Worm (Caenorhabditis elegans) whole organism, L1 larva: ENCODE results near the gene oac-56.

Experiments used
- C04F5.9 ChIP-seq: sonication (generic microtip); optimal IDR thresholded peaks from 2 replicates; lab custom pipeline; 2016; ENCODE audit warnings: missing genetic modification characterization, missing compliant biosample characterization
- aha-1 ChIP-seq: fragments of 150-350 bp; optimal IDR thresholded peaks from 2 replicates; lab custom pipeline; 2014; ENCODE audit warnings: missing biosample characterization, missing genetic modification characterization
- ama-1 ChIP-seq: fragments of 150-350 bp; optimal IDR thresholded peaks from 2 replicates; lab custom pipeline; 2014
- blmp-1 ChIP-seq: fragments of 150-350 bp; optimal IDR thresholded peaks from 2 replicates; lab custom pipeline; 2014; ENCODE audit warnings: missing biosample characterization, missing genetic modification characterization
- ceh-63 ChIP-seq: fragments of 200-800 bp; sonication (Bioruptor generic); optimal IDR thresholded peaks from 2 replicates; lab custom pipeline; 2018; ENCODE audit warnings: mild to moderate bottlenecking, missing genetic modification characterization, missing compliant biosample characterization
- ceh-88 ChIP-seq: fragments of 200-800 bp; sonication (Bioruptor generic); IDR thresholded peaks from 2 replicates; pipeline ENCODE4 v1.3.6; 2022; ENCODE audit warnings: missing genetic modification characterization, missing compliant biosample characterization
- elt-2 ChIP-seq: sonication (generic microtip); optimal IDR thresholded peaks from 2 replicates; lab custom pipeline; 2016; ENCODE audit warnings: missing genetic modification characterization, mild to moderate bottlenecking, inconsistent platforms, missing compliant biosample characterization, missing genetic modification reagents
- nhr-90 ChIP-seq: sonication (generic microtip); optimal IDR thresholded peaks from 2 replicates; lab custom pipeline; 2016; ENCODE audit warnings: mild to moderate bottlenecking, missing genetic modification characterization, missing compliant biosample characterization; ENCODE audit not compliant: poor library complexity
- pqm-1 ChIP-seq: sonication (generic microtip); optimal IDR thresholded peaks from 3 replicates; lab custom pipeline; 2017; ENCODE audit warnings: missing biosample characterization, missing genetic modification characterization
- snpc-4 ChIP-seq: fragments of 150-350 bp; optimal IDR thresholded peaks from 2 replicates; lab custom pipeline; 2014; ENCODE audit warnings: missing biosample characterization, missing genetic modification characterization
- tlp-1 ChIP-seq: fragments of 150-350 bp; optimal IDR thresholded peaks from 2 replicates; lab custom pipeline; 2014; ENCODE audit warnings: missing biosample characterization, missing genetic modification characterization
- unc-30 ChIP-seq: sonication (generic microtip); optimal IDR thresholded peaks from 2 replicates; lab custom pipeline; 2017; ENCODE audit warnings: missing biosample characterization, missing genetic modification characterization
- unc-62 ChIP-seq: fragments of 150-350 bp; optimal IDR thresholded peaks from 2 replicates; lab custom pipeline; 2014; ENCODE audit warnings: missing biosample characterization, missing genetic modification reagents, missing genetic modification characterization
- ztf-11 ChIP-seq, 2 experiments: sonication (generic microtip); optimal IDR thresholded peaks; 2 replicates each; lab custom pipeline; 2016 to 2017; ENCODE audit warnings: missing genetic modification characterization in 2 of 2, missing biosample characterization in 1 of 2, missing compliant biosample characterization in 1 of 2

DNA sequence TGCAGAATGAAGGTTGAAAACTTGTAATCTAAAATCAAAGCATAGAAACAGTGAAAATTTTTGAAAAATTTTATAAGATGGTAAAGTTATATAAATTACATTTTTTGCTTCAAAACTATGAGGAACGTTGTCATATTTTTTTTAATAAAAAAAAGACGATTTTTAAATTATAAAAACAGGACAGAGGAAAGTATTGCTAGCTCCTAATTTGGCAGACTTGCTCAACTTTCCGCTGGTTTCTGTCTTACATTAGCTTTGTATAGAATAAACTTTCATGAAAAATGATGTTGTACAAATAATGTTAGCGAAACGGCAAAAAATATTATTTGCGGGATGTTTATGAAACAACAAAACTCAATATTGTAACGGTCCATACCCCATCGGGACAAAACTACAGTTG lies 24.3 kb downstream of the oac-56 start, which contains the start of gene fbxa-83:
- no peak for TF ChIP-seq ceh-88
- no peak for TF ChIP-seq ceh-63
- no peak for TF ChIP-seq tlp-1 (tag; lab: Kevin White, UChicago)
- TF ChIP-seq ama-1: no peak
- TF ChIP-seq pqm-1 (tag; lab: Kevin White, UChicago): no peak
- no peak for TF ChIP-seq nhr-90 (tag; lab: Kevin White, UChicago)
- no peak for TF ChIP-seq aha-1 (tag; lab: Kevin White, UChicago)
- TF ChIP-seq unc-62 (GFP tag; lab: Kevin White, UChicago): no peak
- no peak for TF ChIP-seq unc-30 (tag; lab: Kevin White, UChicago)
- no peak for TF ChIP-seq snpc-4 (tag; lab: Kevin White, UChicago)
- TF ChIP-seq C04F5.9 (tag; lab: Kevin White, UChicago): no peak
- no peak for TF ChIP-seq ztf-11 (tag; optimal IDR thresholded peaks at IDR 0.05; lab: Kevin White, UChicago)
- TF ChIP-seq blmp-1 (tag; lab: Kevin White, UChicago): no peak
- no peak for TF ChIP-seq elt-2
